Worm (Caenorhabditis elegans): ENCODE measurements around the gene F46C5.7.
A peak's percentile ranks its signal among the peaks of the same experiment; 100 is the strongest.

Gene F46C5.7

ce11 chrII:8795227-8795626 lies 43.9 kb upstream of the F46C5.7 start:
- TF ChIP-seq pha-4 (tag; optimal IDR thresholded peaks at IDR 0.05) (no peak), unc-62 (GFP tag; optimal IDR thresholded peaks at IDR 0.05) (no peak), ceh-43 (GFP tag; optimal IDR thresholded peaks at IDR 0.05) (no peak), lin-13 (tag; optimal IDR thresholded peaks at IDR 0.05) (no peak), nhr-2 (tag; optimal IDR thresholded peaks at IDR 0.05) (no peak), ham-2 (GFP tag; optimal IDR thresholded peaks at IDR 0.05) (no peak), sem-2 (GFP tag; optimal IDR thresholded peaks at IDR 0.05) (no peak), hlh-1 (tag; optimal IDR thresholded peaks at IDR 0.05) (no peak), drap-1 (GFP tag; optimal IDR thresholded peaks at IDR 0.05) (no peak), sptf-1 (tag; optimal IDR thresholded peaks at IDR 0.05) (no peak), ztf-11 (tag; optimal IDR thresholded peaks at IDR 0.05) (no peak), snpc-4 (tag; optimal IDR thresholded peaks at IDR 0.05) (no peak), cnd-1 (tag; optimal IDR thresholded peaks at IDR 0.05) (no peak), mab-5 (tag; optimal IDR thresholded peaks at IDR 0.05) (no peak), elt-3 (tag; optimal IDR thresholded peaks at IDR 0.05) (no peak), nhr-28 (tag; optimal IDR thresholded peaks at IDR 0.05) (no peak)

DNA sequence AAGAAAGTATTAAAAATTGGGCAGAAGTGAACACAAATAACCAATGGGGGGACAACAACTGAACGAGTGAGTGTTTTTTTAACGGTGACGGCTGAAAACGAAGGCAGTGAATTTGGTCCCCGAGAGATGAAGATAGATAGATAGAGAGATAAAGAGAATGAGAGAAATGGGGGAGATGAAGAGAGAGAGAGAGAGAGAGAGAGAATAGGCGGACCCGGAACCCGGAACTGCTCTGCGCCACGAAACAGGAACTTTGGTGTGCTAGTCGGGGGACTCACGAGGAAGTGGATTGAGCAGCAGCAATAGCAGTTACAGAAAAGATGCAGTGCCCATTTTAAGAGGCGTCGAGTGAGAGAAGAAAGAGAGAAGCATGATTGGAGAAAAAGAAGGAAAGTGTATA lies 42.7 kb upstream of the F46C5.7 start:
- no peak for TF ChIP-seq elt-3 (tag; optimal IDR thresholded peaks at IDR 0.05)
- no peak for TF ChIP-seq blmp-1 (tag; optimal IDR thresholded peaks at IDR 0.05)
- no peak for TF ChIP-seq nhr-237 (tag; optimal IDR thresholded peaks at IDR 0.05)
- peak; percentile 56 for TF ChIP-seq ces-1 (GFP tag; optimal IDR thresholded peaks at IDR 0.05)
- TF ChIP-seq nhr-2 (tag; optimal IDR thresholded peaks at IDR 0.05): no peak

DNA sequence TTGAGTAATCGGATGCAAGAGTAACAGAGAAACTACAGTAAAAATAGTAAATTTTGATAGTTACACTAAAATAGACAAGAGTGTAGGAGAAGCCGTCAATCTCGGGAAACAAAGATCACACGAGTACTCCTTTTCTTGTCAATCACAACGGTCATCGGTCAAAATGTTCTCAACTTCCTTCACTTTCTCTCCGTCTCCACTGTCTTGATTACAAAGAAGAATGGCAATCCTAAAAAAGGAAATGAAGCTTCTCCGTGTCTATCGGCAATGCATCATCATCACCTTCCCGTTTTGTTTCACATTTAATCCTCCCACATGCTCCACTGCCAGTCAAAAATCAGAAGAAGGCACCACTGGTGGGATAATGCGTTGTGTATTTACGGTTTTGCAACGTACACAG lies 39.4 kb upstream of the F46C5.7 start:
- TF ChIP-seq bed-3 (GFP tag; optimal IDR thresholded peaks at IDR 0.05): no peak
- no peak for TF ChIP-seq cnd-1 (tag; optimal IDR thresholded peaks at IDR 0.05)
- TF ChIP-seq ces-1 (GFP tag; optimal IDR thresholded peaks at IDR 0.05): no peak
- TF ChIP-seq unc-120 (tag; optimal IDR thresholded peaks at IDR 0.05; ENCODE audit: poor library complexity, severe bottlenecking): no peak
- TF ChIP-seq mls-2 (tag; optimal IDR thresholded peaks at IDR 0.05): no peak
- no peak for TF ChIP-seq ceh-43 (GFP tag; optimal IDR thresholded peaks at IDR 0.05)
- TF ChIP-seq hlh-1 (tag; optimal IDR thresholded peaks at IDR 0.05): no peak
- no peak for TF ChIP-seq unc-62 (GFP tag; optimal IDR thresholded peaks at IDR 0.05)
- no peak for TF ChIP-seq unc-39 (tag; optimal IDR thresholded peaks at IDR 0.05)
- no peak for TF ChIP-seq lsy-2 (tag; optimal IDR thresholded peaks at IDR 0.05)
- TF ChIP-seq M03D4.4 (tag; optimal IDR thresholded peaks at IDR 0.05): no peak
- TF ChIP-seq ceh-39 (tag; optimal IDR thresholded peaks at IDR 0.05): no peak
- TF ChIP-seq nhr-237 (tag; optimal IDR thresholded peaks at IDR 0.05): no peak
- TF ChIP-seq elt-3 (tag; optimal IDR thresholded peaks at IDR 0.05): no peak
- no peak for TF ChIP-seq lin-13 (tag; optimal IDR thresholded peaks at IDR 0.05)
- no peak for TF ChIP-seq ham-2 (GFP tag; optimal IDR thresholded peaks at IDR 0.05)
- TF ChIP-seq nhr-76 (tag; optimal IDR thresholded peaks at IDR 0.05): no peak
- no peak for TF ChIP-seq snpc-4 (tag; optimal IDR thresholded peaks at IDR 0.05)
- TF ChIP-seq elt-1 (tag; optimal IDR thresholded peaks at IDR 0.05; ENCODE audit: borderline replicate concordance, insufficient read depth): no peak
- TF ChIP-seq nhr-28 (tag; optimal IDR thresholded peaks at IDR 0.05): no peak

DNA sequence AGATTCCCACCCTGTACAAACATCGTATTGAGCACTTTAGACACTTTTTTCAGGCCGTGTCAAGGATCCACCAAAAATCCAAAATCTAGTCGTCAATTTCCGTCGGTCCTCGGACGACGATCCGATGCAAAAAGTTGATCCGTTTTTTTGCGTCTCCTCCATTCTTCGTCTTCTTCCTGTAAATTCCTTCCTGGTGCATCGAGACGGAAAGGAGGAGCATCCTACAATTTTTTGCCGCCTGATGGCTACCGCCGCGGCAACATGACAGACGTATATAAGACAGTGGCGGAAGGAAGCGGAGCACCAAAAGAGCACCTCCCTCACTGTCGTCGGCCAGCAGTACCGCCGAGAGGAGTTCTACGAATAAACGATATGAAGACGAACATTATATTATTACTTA lies 38.3 kb upstream of the F46C5.7 start, which contains the start of gene appg-2:
Gene appg-2, plus strand, starts transcription at position 301 of the 400 bp plus-strand sequence.
- no peak for TF ChIP-seq ceh-43 (GFP tag; optimal IDR thresholded peaks at IDR 0.05)
- TF ChIP-seq lin-32 (GFP tag; optimal IDR thresholded peaks at IDR 0.05): no peak
- TF ChIP-seq ztf-11 (tag; optimal IDR thresholded peaks at IDR 0.05): no peak
- TF ChIP-seq cnd-1 (tag; optimal IDR thresholded peaks at IDR 0.05): no peak
- TF ChIP-seq bed-3 (GFP tag; optimal IDR thresholded peaks at IDR 0.05): no peak
- no peak for TF ChIP-seq blmp-1 (tag; optimal IDR thresholded peaks at IDR 0.05)
- no peak for TF ChIP-seq ham-2 (GFP tag; optimal IDR thresholded peaks at IDR 0.05)
- TF ChIP-seq unc-39 (tag; optimal IDR thresholded peaks at IDR 0.05): no peak
- TF ChIP-seq zip-8 (tag; optimal IDR thresholded peaks at IDR 0.05): no peak
- TF ChIP-seq drap-1 (GFP tag; optimal IDR thresholded peaks at IDR 0.05): no peak
- no peak for TF ChIP-seq lsy-2 (tag; optimal IDR thresholded peaks at IDR 0.05)
- TF ChIP-seq mab-5 (tag; optimal IDR thresholded peaks at IDR 0.05): no peak
- no peak for TF ChIP-seq sem-2 (GFP tag; optimal IDR thresholded peaks at IDR 0.05)

ce11 chrII:8806921-8807320 lies 32.2 kb upstream of the F46C5.7 start, which contains the start of gene pho-13:
Gene pho-13 (minus strand): TSS chrII:8807021.
- TF ChIP-seq hlh-1 (tag; optimal IDR thresholded peaks at IDR 0.05): no peak
- no peak for TF ChIP-seq tbx-8 (GFP tag; optimal IDR thresholded peaks at IDR 0.05)
- TF ChIP-seq elt-3 (tag; optimal IDR thresholded peaks at IDR 0.05): no peak
- TF ChIP-seq M03D4.4 (tag; optimal IDR thresholded peaks at IDR 0.05): no peak
- no peak for TF ChIP-seq nhr-237 (tag; optimal IDR thresholded peaks at IDR 0.05)
- no peak for TF ChIP-seq mep-1 (tag; optimal IDR thresholded peaks at IDR 0.05)
- TF ChIP-seq cnd-1 (tag; optimal IDR thresholded peaks at IDR 0.05): no peak
- no peak for TF ChIP-seq snpc-4 (tag; optimal IDR thresholded peaks at IDR 0.05)
